Worm (Caenorhabditis elegans): ENCODE data around the gene R12B2.7.

Gene R12B2.7

DNA sequence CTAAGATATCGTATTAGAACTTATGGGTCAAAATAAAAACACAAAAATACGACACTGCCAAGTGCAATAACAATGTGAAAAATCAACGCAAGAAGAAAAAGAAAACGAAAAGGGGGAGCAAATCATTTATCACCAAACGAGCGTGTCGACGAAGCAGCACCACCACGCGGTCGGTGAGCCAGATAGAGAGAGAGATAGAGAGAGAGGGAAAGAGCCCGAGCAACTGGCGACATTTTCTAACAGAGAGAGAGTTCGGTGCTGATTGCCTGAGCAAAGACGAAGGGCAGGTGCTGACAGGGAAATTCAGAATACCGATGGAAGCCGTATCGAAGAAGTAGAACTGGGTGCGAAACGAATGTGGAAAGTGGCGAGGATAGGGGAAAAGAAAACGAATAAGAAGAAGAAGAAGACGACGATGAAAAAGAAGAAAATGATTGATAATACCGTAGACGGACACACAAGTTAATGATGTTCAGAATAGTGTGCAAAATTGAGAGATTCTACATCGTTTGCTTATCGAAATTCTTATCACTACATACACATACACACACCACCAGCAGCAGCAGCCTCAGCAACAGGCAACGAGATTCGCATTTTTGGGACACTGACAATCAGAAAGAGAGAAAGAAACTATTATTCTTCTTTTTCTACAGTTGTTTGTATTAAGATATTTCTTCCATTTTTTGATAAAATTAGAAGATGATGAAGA is 20.5 kb downstream of the R12B2.7 start (continued):
- TF ChIP-seq F22D6.2 (tag; optimal IDR thresholded peaks at IDR 0.05) (no peak), bed-1 (GFP tag; IDR thresholded peaks at IDR 0.05) (no peak), F37B4.10 (GFP tag; IDR thresholded peaks at IDR 0.05) (no peak), let-607 (tag; optimal IDR thresholded peaks at IDR 0.05) (no peak), hsf-1 (GFP tag; IDR thresholded peaks at IDR 0.05) (no peak), B0261.1 (tag; optimal IDR thresholded peaks at IDR 0.05) (no peak), him-1 (tag; optimal IDR thresholded peaks at IDR 0.05) (no peak), hlh-12 (tag; optimal IDR thresholded peaks at IDR 0.05) (no peak), ceh-91 (GFP tag; IDR thresholded peaks at IDR 0.05) (no peak), F23B12.7 (tag; optimal IDR thresholded peaks at IDR 0.05; ENCODE audit: insufficient read depth) (no peak), Y53F4B.3 (GFP tag; IDR thresholded peaks at IDR 0.05) (no peak), unc-130 (GFP tag; optimal IDR thresholded peaks at IDR 0.05) (no peak), Y79H2A.3 (GFP tag; conservative IDR thresholded peaks at IDR 0.05) (no peak), nhr-80 (tag; optimal IDR thresholded peaks at IDR 0.05) (peak; percentile 87), lin-35 (GFP tag; optimal IDR thresholded peaks at IDR 0.05) (no peak), efl-1 (GFP tag; optimal IDR thresholded peaks at IDR 0.05) (no peak), B0019.2 (GFP tag; conservative IDR thresholded peaks at IDR 0.05) (no peak), die-1 (tag; optimal IDR thresholded peaks at IDR 0.05) (no peak), hmg-20 (GFP tag; IDR thresholded peaks at IDR 0.05) (no peak), lin-40 (tag; optimal IDR thresholded peaks at IDR 0.05) (no peak), sdz-38 (tag; optimal IDR thresholded peaks at IDR 0.05) (no peak), tlf-1 (GFP tag; optimal IDR thresholded peaks at IDR 0.05) (no peak), K12H6.12 (tag; optimal IDR thresholded peaks at IDR 0.05) (no peak), zim-3 (tag; optimal IDR thresholded peaks at IDR 0.05) (no peak), ceh-100 (GFP tag; IDR thresholded peaks at IDR 0.05) (no peak), zfh-2 (GFP tag; conservative IDR thresholded peaks at IDR 0.05) (peak; percentile 69), K11D2.4 (GFP tag; IDR thresholded peaks at IDR 0.05) (no peak), rpc-1 (optimal IDR thresholded peaks at IDR 0.05) (no peak), rpc-1 (tag; optimal IDR thresholded peaks at IDR 0.05) (no peak), sptf-2 (GFP tag; optimal IDR thresholded peaks at IDR 0.05) (no peak), madf-3 (GFP tag; IDR thresholded peaks at IDR 0.05) (no peak), hrde-1 (tag; optimal IDR thresholded peaks at IDR 0.05; ENCODE audit: borderline replicate concordance) (no peak), aptf-2 (GFP tag; conservative IDR thresholded peaks at IDR 0.05) (no peak), B0035.1 (tag; optimal IDR thresholded peaks at IDR 0.05) (no peak), unc-62 (GFP tag; optimal IDR thresholded peaks at IDR 0.05) (no peak), chd-7 (tag; optimal IDR thresholded peaks at IDR 0.05) (no peak), hmg-1.2 (GFP tag; IDR thresholded peaks at IDR 0.05) (no peak), ztf-26 (tag; optimal IDR thresholded peaks at IDR 0.05) (peak; percentile 35), egl-44 (GFP tag; IDR thresholded peaks at IDR 0.05) (no peak), nfya-2 (GFP tag; IDR thresholded peaks at IDR 0.05) (no peak)

ce11 chrIII:5836261-5836660 is 21.4 kb downstream of the R12B2.7 start:
- TF ChIP-seq let-526 (GFP tag; IDR thresholded peaks at IDR 0.05): 0 out of 2 replicates have a peak, but pooled peaks have one; percentile 6
- peak; percentile 28; the same call in 1 of the 2 replicates for TF ChIP-seq hmg-1.2 (GFP tag; IDR thresholded peaks at IDR 0.05)
- TF ChIP-seq lin-40 (tag; optimal IDR thresholded peaks at IDR 0.05): no peak
- no peak for TF ChIP-seq ceh-58 (GFP tag; IDR thresholded peaks at IDR 0.05)
- no peak for TF ChIP-seq lin-26 (GFP tag; IDR thresholded peaks at IDR 0.05)
- TF ChIP-seq F33H1.4 (GFP tag; IDR thresholded peaks at IDR 0.05): no peak
- no peak for TF ChIP-seq zfh-2 (GFP tag; conservative IDR thresholded peaks at IDR 0.05)
- no peak for TF ChIP-seq F22D6.2 (tag; optimal IDR thresholded peaks at IDR 0.05)
- no peak for TF ChIP-seq madf-6 (GFP tag; IDR thresholded peaks at IDR 0.05)
- 0 out of 2 replicates have a peak, but pooled peaks have one; percentile 28 for TF ChIP-seq F37B4.10 (GFP tag; IDR thresholded peaks at IDR 0.05)
- no peak for TF ChIP-seq sea-2 (GFP tag; IDR thresholded peaks at IDR 0.05)
- TF ChIP-seq pbrm-1 (GFP tag; IDR thresholded peaks at IDR 0.05): no peak

All from whole organism, young adult.